Worm (Caenorhabditis elegans): ENCODE data around the gene srd-12.
A peak's percentile ranks its signal among the peaks of the same experiment; 100 is the strongest.

The srd-12 gene

DNA sequence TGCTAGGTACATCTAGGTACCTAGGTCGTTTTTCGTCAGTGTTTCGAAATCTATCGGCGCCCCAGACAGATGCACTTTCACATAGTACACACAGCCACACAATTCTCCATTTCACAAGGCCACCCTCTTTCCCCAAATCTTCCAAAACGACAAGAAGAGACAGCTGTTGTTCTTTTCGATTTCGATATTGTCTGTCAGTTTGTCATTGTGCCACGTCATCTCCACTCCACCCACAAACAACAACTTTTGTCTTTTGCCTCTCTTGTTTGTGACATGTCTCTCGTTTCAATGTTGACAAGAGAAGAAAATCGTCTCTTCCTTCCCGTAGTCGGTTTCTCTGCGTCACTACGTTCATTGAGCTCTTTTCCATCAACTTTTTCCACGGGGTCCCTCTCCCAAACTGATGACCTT lies 36.2 kb downstream of the srd-12 start (continued):
- TF ChIP-seq unc-86 (tag; optimal IDR thresholded peaks at IDR 0.05) (no peak), ztf-11 (tag; optimal IDR thresholded peaks at IDR 0.05) (no peak), ceh-90 (tag; optimal IDR thresholded peaks at IDR 0.05) (no peak), egl-27 (tag; optimal IDR thresholded peaks at IDR 0.05) (peak in 1 of 2 experiments; percentile 2), sptf-1 (tag; optimal IDR thresholded peaks at IDR 0.05) (no peak), grh-1 (GFP tag; IDR thresholded peaks at IDR 0.05) (no peak), F16B12.6 (tag; optimal IDR thresholded peaks at IDR 0.05) (no peak), ceh-88 (GFP tag; IDR thresholded peaks at IDR 0.05) (no peak), tlp-1 (tag; optimal IDR thresholded peaks at IDR 0.05) (no peak), nhr-12 (tag; optimal IDR thresholded peaks at IDR 0.05) (no peak), C34B4.2 (tag; optimal IDR thresholded peaks at IDR 0.05) (no peak), C16A3.4 (tag; optimal IDR thresholded peaks at IDR 0.05) (peak; percentile 71), egl-13 (tag; optimal IDR thresholded peaks at IDR 0.05) (no peak), hpl-2 (GFP tag; optimal IDR thresholded peaks at IDR 0.05) (no peak), tbx-2 (tag; optimal IDR thresholded peaks at IDR 0.05) (peak; percentile 71), fkh-8 (tag; optimal IDR thresholded peaks at IDR 0.05) (no peak), lsy-2 (tag; optimal IDR thresholded peaks at IDR 0.05) (peak; percentile 60 to 80), ama-1 (optimal IDR thresholded peaks at IDR 0.05) (no peak), sup-37 (GFP tag; optimal IDR thresholded peaks at IDR 0.05) (no peak), hlh-17 (GFP tag; optimal IDR thresholded peaks at IDR 0.05; ENCODE audit: borderline replicate concordance) (no peak), nhr-20 (tag; optimal IDR thresholded peaks at IDR 0.05) (peak; percentile 74), pag-3 (tag; optimal IDR thresholded peaks at IDR 0.05; ENCODE audit: borderline replicate concordance, insufficient read depth) (no peak), ceh-8 (GFP tag; optimal IDR thresholded peaks at IDR 0.05) (no peak), blmp-1 (tag; optimal IDR thresholded peaks at IDR 0.05) (peak; percentile 84), ces-1 (GFP tag; optimal IDR thresholded peaks at IDR 0.05) (no peak), swsn-7 (tag; optimal IDR thresholded peaks at IDR 0.05) (peak; percentile 48), nhr-237 (tag; optimal IDR thresholded peaks at IDR 0.05) (no peak), ets-5 (GFP tag; IDR thresholded peaks at IDR 0.05) (no peak), alr-1 (tag; optimal IDR thresholded peaks at IDR 0.05; ENCODE audit: borderline replicate concordance) (no peak), nhr-11 (tag; optimal IDR thresholded peaks at IDR 0.05) (peak; percentile 65), fkh-10 (GFP tag; optimal IDR thresholded peaks at IDR 0.05) (no peak), aly-2 (tag; optimal IDR thresholded peaks at IDR 0.05) (no peak), snpc-4 (tag; optimal IDR thresholded peaks at IDR 0.05) (no peak), aha-1 (tag; optimal IDR thresholded peaks at IDR 0.05) (no peak), efl-3 (GFP tag; optimal IDR thresholded peaks at IDR 0.05) (no peak), efl-1 (optimal IDR thresholded peaks at IDR 0.05) (peak; percentile 39 to 53), efl-1 (GFP tag; optimal IDR thresholded peaks at IDR 0.05 in 1 of 2) (peak in 1 of 2 experiments; percentile 90), zip-4 (GFP tag; optimal IDR thresholded peaks at IDR 0.05) (no peak), skn-1 (tag; optimal IDR thresholded peaks at IDR 0.05) (peak; percentile 50), Y116A8C.19 (tag; optimal IDR thresholded peaks at IDR 0.05; ENCODE audit: borderline replicate concordance) (no peak), nhr-76 (tag; optimal IDR thresholded peaks at IDR 0.05) (no peak), mab-9 (GFP tag; IDR thresholded peaks at IDR 0.05) (no peak), elt-3 (tag; optimal IDR thresholded peaks at IDR 0.05) (peak in 2 of 6 experiments; percentile 16 to 38), sox-4 (tag; optimal IDR thresholded peaks at IDR 0.05) (no peak), mef-2 (tag; optimal IDR thresholded peaks at IDR 0.05) (peak; percentile 3), dsc-1 (tag; optimal IDR thresholded peaks at IDR 0.05) (no peak), lin-15B (tag; optimal IDR thresholded peaks at IDR 0.05) (no peak), pqm-1 (tag; optimal IDR thresholded peaks at IDR 0.05) (no peak), mdl-1 (tag; optimal IDR thresholded peaks at IDR 0.05) (peak in 1 of 2 experiments; percentile 71), rnt-1 (tag; optimal IDR thresholded peaks at IDR 0.05) (peak; percentile 69), nhr-90 (tag; optimal IDR thresholded peaks at IDR 0.05; ENCODE audit: poor library complexity) (peak; percentile 69), lin-14 (GFP tag; optimal IDR thresholded peaks at IDR 0.05) (peak; percentile 98), elt-2 (tag; optimal IDR thresholded peaks at IDR 0.05) (no peak), snu-23 (GFP tag; optimal IDR thresholded peaks at IDR 0.05) (peak; percentile 70)
